Fruit fly (Drosophila melanogaster): ENCODE results near the gene Gr97a.

Gr97a gene

dm6 chr3R:26968823-26969638 lies 2.7 kb upstream of the Gr97a start:
- TF ChIP-seq CTCF (optimal IDR thresholded peaks at IDR 0.05) (no peak), CG8478 (optimal IDR thresholded peaks at IDR 0.05) (no peak)

- TF ChIP-seq CTCF (optimal IDR thresholded peaks at IDR 0.05) = no peak
- TF ChIP-seq CG8478 (optimal IDR thresholded peaks at IDR 0.05) = no peak
Observed at dm6 chr3R:26968313-26968605, 2.0 kb upstream of the Gr97a start.

dm6 chr3R:26967587-26968312 lies 1.5 kb upstream of the Gr97a start:
- no peak for TF ChIP-seq CG8478 (optimal IDR thresholded peaks at IDR 0.05)
- TF ChIP-seq CTCF (optimal IDR thresholded peaks at IDR 0.05) = no peak

- TF ChIP-seq CTCF (optimal IDR thresholded peaks at IDR 0.05) (no peak), CG8478 (optimal IDR thresholded peaks at IDR 0.05) (no peak)
Observed at dm6 chr3R:26966794-26967323, 574 bp upstream of the Gr97a start, which contains the start of gene CG5521. TSS of gene CG5521 (plus strand) at chr3R:26966930.

- TF ChIP-seq CTCF (optimal IDR thresholded peaks at IDR 0.05) = no peak
- TF ChIP-seq CG8478 (optimal IDR thresholded peaks at IDR 0.05) = no peak
Observed at dm6 chr3R:26964452-26965133, 1.7 kb downstream of the Gr97a start, which contains the start of gene Tsp97E. TSS of gene Tsp97E (minus strand) at chr3R:26964817.

- TF ChIP-seq CG8478 (optimal IDR thresholded peaks at IDR 0.05) (no peak), CTCF (optimal IDR thresholded peaks at IDR 0.05) (no peak)
Observed at dm6 chr3R:26963747-26964174, 2.5 kb downstream of the Gr97a start.

- TF ChIP-seq CG8478 (optimal IDR thresholded peaks at IDR 0.05) (no peak), CTCF (optimal IDR thresholded peaks at IDR 0.05) (no peak)
Observed at dm6 chr3R:26960496-26960895, 5.8 kb downstream of the Gr97a start.

dm6 chr3R:26958314-26958979 lies 7.8 kb downstream of the Gr97a start, which contains the start of gene CG6330:
TSS of gene CG6330 (minus strand) at chr3R:26958491.
- no peak for TF ChIP-seq CG8478 (optimal IDR thresholded peaks at IDR 0.05)
- no peak for TF ChIP-seq CTCF (optimal IDR thresholded peaks at IDR 0.05)

dm6 chr3R:26957132-26957531 lies 9.2 kb downstream of the Gr97a start:
- no peak for TF ChIP-seq CTCF (optimal IDR thresholded peaks at IDR 0.05)
- TF ChIP-seq CG8478 (optimal IDR thresholded peaks at IDR 0.05) = no peak

- TF ChIP-seq CG8478 (optimal IDR thresholded peaks at IDR 0.05) (no peak), CTCF (optimal IDR thresholded peaks at IDR 0.05) (peak; percentile 82 to 83)
Observed at dm6 chr3R:26956376-26957062, 9.8 kb downstream of the Gr97a start.

dm6 chr3R:26955527-26955926 lies 10.8 kb downstream of the Gr97a start:
- TF ChIP-seq CTCF (optimal IDR thresholded peaks at IDR 0.05) (no peak), CG8478 (optimal IDR thresholded peaks at IDR 0.05) (no peak)

- TF ChIP-seq CG8478 (optimal IDR thresholded peaks at IDR 0.05) (no peak), CTCF (optimal IDR thresholded peaks at IDR 0.05) (no peak)
Observed at dm6 chr3R:26954020-26954672, 12.1 kb downstream of the Gr97a start.

- TF ChIP-seq CG8478 (optimal IDR thresholded peaks at IDR 0.05) (no peak), CTCF (optimal IDR thresholded peaks at IDR 0.05) (no peak)
Observed at dm6 chr3R:26953478-26953874, 12.8 kb downstream of the Gr97a start.

Measured in S2 (cell line).